Worm (Caenorhabditis elegans) whole organism, L3 larva: ENCODE data around the gene pals-22.
"Not testable (repeated sequence)": the region's sequence is repeated elsewhere in the genome, so short reads cannot be mapped to it uniquely, and the experiment has no call there.

Source experiments
- R02D3.7 ChIP-seq: fragments of 150-350 bp; optimal IDR thresholded peaks from 2 replicates; lab custom pipeline; 2014; ENCODE audit warnings: missing biosample characterization, missing genetic modification characterization
- ZK546.5 ChIP-seq: sonication (generic microtip); optimal IDR thresholded peaks from 2 replicates; lab custom pipeline; 2017; ENCODE audit warnings: missing biosample characterization, missing genetic modification characterization
- ama-1 ChIP-seq: fragments of 150-350 bp; optimal IDR thresholded peaks from 2 replicates; lab custom pipeline; 2018
- ceh-16 ChIP-seq: sonication (generic microtip); optimal IDR thresholded peaks from 2 replicates; lab custom pipeline; 2017; ENCODE audit warnings: missing biosample characterization, missing genetic modification characterization
- ceh-28 ChIP-seq: fragments of 150-350 bp; optimal IDR thresholded peaks from 2 replicates; lab custom pipeline; 2014; ENCODE audit warnings: missing biosample characterization, missing genetic modification reagents, missing genetic modification characterization
- ceh-82 ChIP-seq: fragments of 150-350 bp; optimal IDR thresholded peaks from 2 replicates; lab custom pipeline; 2014; ENCODE audit warnings: missing biosample characterization, missing genetic modification characterization
- ceh-9 ChIP-seq: sonication (generic microtip); optimal IDR thresholded peaks from 2 replicates; lab custom pipeline; 2018; ENCODE audit warnings: missing biosample characterization, missing genetic modification characterization
- egl-27 ChIP-seq: sonication (generic microtip); optimal IDR thresholded peaks from 4 replicates; lab custom pipeline; 2017; ENCODE audit warnings: missing biosample characterization, missing genetic modification reagents, missing genetic modification characterization
- egl-5 ChIP-seq: fragments of 150-350 bp; optimal IDR thresholded peaks from 2 replicates; lab custom pipeline; 2017; ENCODE audit warnings: missing biosample characterization, missing genetic modification reagents, missing genetic modification characterization, inconsistent platforms
- elt-2 ChIP-seq: sonication (generic microtip); optimal IDR thresholded peaks from 2 replicates; lab custom pipeline; 2016; ENCODE audit warnings: missing genetic modification reagents, mild to moderate bottlenecking, missing genetic modification characterization, missing compliant biosample characterization
- elt-3 ChIP-seq, 3 experiments: fragments of 150-350 bp in 1 of 3; sonication (generic microtip) in 2 of 3; optimal IDR thresholded peaks; 2 replicates in 2 of 3; 4 replicates in 1 of 3; lab custom pipeline; 2014 to 2017; ENCODE audit warnings: missing biosample characterization in 3 of 3, missing genetic modification characterization in 3 of 3
- eor-1 ChIP-seq, 2 experiments: fragments of 150-350 bp; optimal IDR thresholded peaks; 2 replicates each; lab custom pipeline; 2014 to 2018; ENCODE audit warnings: missing biosample characterization in 2 of 2, missing genetic modification characterization in 2 of 2
- fkh-10 ChIP-seq: sonication (generic microtip); optimal IDR thresholded peaks from 2 replicates; lab custom pipeline; 2017; ENCODE audit warnings: missing biosample characterization, missing genetic modification reagents, missing genetic modification characterization
- fkh-2 ChIP-seq: fragments of 150-350 bp; optimal IDR thresholded peaks from 2 replicates; lab custom pipeline; 2014; ENCODE audit warnings: missing biosample characterization, missing genetic modification reagents, missing genetic modification characterization
- fos-1 ChIP-seq: fragments of 150-350 bp; optimal IDR thresholded peaks from 2 replicates; lab custom pipeline; 2014; ENCODE audit warnings: missing biosample characterization, missing genetic modification characterization
- hmg-11 ChIP-seq: sonication (generic microtip); optimal IDR thresholded peaks from 2 replicates; lab custom pipeline; 2016; ENCODE audit warnings: missing genetic modification characterization, missing compliant biosample characterization
- jun-1 ChIP-seq: fragments of 150-350 bp; optimal IDR thresholded peaks from 2 replicates; lab custom pipeline; 2014; ENCODE audit warnings: missing biosample characterization, missing genetic modification reagents, missing genetic modification characterization
- lin-15B ChIP-seq: fragments of 150-350 bp; optimal IDR thresholded peaks from 2 replicates; lab custom pipeline; 2014; ENCODE audit warnings: missing biosample characterization, missing genetic modification characterization
- lsy-12 ChIP-seq: sonication (generic microtip); optimal IDR thresholded peaks from 2 replicates; lab custom pipeline; 2016; ENCODE audit warnings: mild to moderate bottlenecking, missing genetic modification characterization, missing compliant biosample characterization
- mdl-1 ChIP-seq: fragments of 150-350 bp; optimal IDR thresholded peaks from 2 replicates; lab custom pipeline; 2014; ENCODE audit warnings: missing biosample characterization, missing genetic modification characterization
- mml-1 ChIP-seq: fragments of 150-350 bp; sonication (generic microtip); optimal IDR thresholded peaks from 3 replicates; lab custom pipeline; 2014; ENCODE audit warnings: missing biosample characterization, missing genetic modification characterization
- nfya-1 ChIP-seq: sonication (generic microtip); optimal IDR thresholded peaks from 2 replicates; lab custom pipeline; 2017; ENCODE audit warnings: missing genetic modification characterization, mild to moderate bottlenecking, missing compliant biosample characterization, antibody characterized with exemption, moderate library complexity; ENCODE audit not compliant: insufficient read depth
- nhr-11 ChIP-seq: fragments of 150-350 bp; optimal IDR thresholded peaks from 2 replicates; lab custom pipeline; 2014; ENCODE audit warnings: missing biosample characterization, missing genetic modification characterization
- nhr-23 ChIP-seq: fragments of 150-350 bp; optimal IDR thresholded peaks from 2 replicates; lab custom pipeline; 2014; ENCODE audit warnings: missing biosample characterization, missing genetic modification reagents, missing genetic modification characterization
- nhr-237 ChIP-seq: fragments of 150-350 bp; optimal IDR thresholded peaks from 2 replicates; lab custom pipeline; 2014; ENCODE audit warnings: missing biosample characterization, missing genetic modification characterization
- nhr-25 ChIP-seq: sonication (generic microtip); optimal IDR thresholded peaks from 2 replicates; lab custom pipeline; 2017; ENCODE audit warnings: missing biosample characterization, missing genetic modification characterization
- nhr-77 ChIP-seq: fragments of 150-350 bp; optimal IDR thresholded peaks from 2 replicates; lab custom pipeline; 2014; ENCODE audit warnings: missing biosample characterization, missing genetic modification characterization
- pha-4 ChIP-seq: fragments of 150-350 bp; optimal IDR thresholded peaks from 2 replicates; lab custom pipeline; 2014; ENCODE audit warnings: missing biosample characterization, missing genetic modification reagents, missing genetic modification characterization
- pqm-1 ChIP-seq: fragments of 150-350 bp; optimal IDR thresholded peaks from 2 replicates; lab custom pipeline; 2017; ENCODE audit warnings: missing biosample characterization, missing genetic modification characterization, inconsistent platforms
- skn-1 ChIP-seq: fragments of 150-350 bp; optimal IDR thresholded peaks from 2 replicates; lab custom pipeline; 2014; ENCODE audit warnings: missing biosample characterization, missing genetic modification characterization
- snpc-4 ChIP-seq: fragments of 150-350 bp; optimal IDR thresholded peaks from 2 replicates; lab custom pipeline; 2014; ENCODE audit warnings: missing biosample characterization, missing genetic modification characterization
- tbx-2 ChIP-seq: sonication (generic microtip); optimal IDR thresholded peaks from 2 replicates; lab custom pipeline; 2016; ENCODE audit warnings: mild to moderate bottlenecking, missing genetic modification characterization, missing compliant biosample characterization
- unc-62 ChIP-seq: fragments of 150-350 bp; sonication (generic microtip); optimal IDR thresholded peaks from 4 replicates; lab custom pipeline; 2014; ENCODE audit warnings: missing biosample characterization, missing genetic modification reagents, missing genetic modification characterization
- ztf-11 ChIP-seq: fragments of 150-350 bp; optimal IDR thresholded peaks from 2 replicates; lab custom pipeline; 2014; ENCODE audit warnings: missing biosample characterization, missing genetic modification characterization

The pals-22 gene

ce11 chrIII:92247-92646 is 40.0 kb upstream of the pals-22 start:
- TF ChIP-seq egl-27 (tag; lab: Kevin White, UChicago) (no peak), eor-1 (tag; optimal IDR thresholded peaks at IDR 0.05; lab: Kevin White, UChicago) (no peak), ceh-16 (tag; lab: Kevin White, UChicago) (no peak), mml-1 (tag; lab: Kevin White, UChicago) (no peak), ama-1 (lab: Kevin White, UChicago) (no peak), elt-2 (no peak), fkh-2 (tag; lab: Kevin White, UChicago) (no peak), R02D3.7 (no peak), nhr-237 (tag; lab: Kevin White, UChicago) (no peak), ceh-28 (no peak), lsy-12 (tag; lab: Kevin White, UChicago) (no peak), skn-1 (tag; lab: Kevin White, UChicago) (no peak)

ce11 chrIII:94759-95330 is 37.4 kb upstream of the pals-22 start, which contains the start of gene pat-4:
pat-4 (minus strand) TSS chrIII:94809.
- no peak for TF ChIP-seq pqm-1 (tag; lab: Kevin White, UChicago)
- TF ChIP-seq ZK546.5 (tag; lab: Kevin White, UChicago) = no peak
- no peak for TF ChIP-seq lin-15B
- TF ChIP-seq nfya-1 (tag; lab: Kevin White, UChicago) = peak; percentile 33
- peak; percentile 1 for TF ChIP-seq nhr-23 (tag; lab: Kevin White, UChicago)
- peak; percentile 77 for TF ChIP-seq hmg-11
- peak; percentile 1 for TF ChIP-seq elt-2
- peak; percentile 77 for TF ChIP-seq pha-4 (tag; lab: Kevin White, UChicago)
- TF ChIP-seq fos-1 = no peak
- no peak for TF ChIP-seq ceh-82 (tag; lab: Kevin White, UChicago)
- no peak for TF ChIP-seq unc-62 (GFP tag; lab: Kevin White, UChicago)

- no peak for TF ChIP-seq snpc-4
- TF ChIP-seq nhr-23 (tag; lab: Kevin White, UChicago) = no peak
- peak; percentile 13 for TF ChIP-seq R02D3.7
- TF ChIP-seq tbx-2 (tag; lab: Kevin White, UChicago) = no peak
- no peak for TF ChIP-seq elt-3 (tag; optimal IDR thresholded peaks at IDR 0.05; lab: Kevin White, UChicago)
- TF ChIP-seq mdl-1 (tag; lab: Kevin White, UChicago) = no peak
- no peak for TF ChIP-seq ztf-11 (tag; lab: Kevin White, UChicago)
- TF ChIP-seq pha-4 (tag; lab: Kevin White, UChicago) = no peak
- no peak for TF ChIP-seq ceh-9
- no peak for TF ChIP-seq eor-1 (tag; optimal IDR thresholded peaks at IDR 0.05; lab: Kevin White, UChicago)
- TF ChIP-seq elt-2 = peak; percentile 12
- TF ChIP-seq ceh-28 = peak; percentile 58
- no peak for TF ChIP-seq ceh-16 (tag; lab: Kevin White, UChicago)
- TF ChIP-seq skn-1 (tag; lab: Kevin White, UChicago) = no peak
- no peak for TF ChIP-seq nhr-77
- peak; percentile 46 for TF ChIP-seq nfya-1 (tag; lab: Kevin White, UChicago)
- TF ChIP-seq, all 47 proteins: peak for 4
These were observed 36.0 kb upstream of the pals-22 start for ce11 chrIII:96196-96595.

ce11 chrIII:97018-97417 is 35.2 kb upstream of the pals-22 start, which contains the start of gene C29F9.8:
C29F9.8 (minus strand) TSS chrIII:97118.
- not testable (repeated sequence) for TF ChIP-seq egl-5; nhr-25; jun-1 (tag; lab: Kevin White, UChicago)

- not testable (repeated sequence) for TF ChIP-seq nhr-11; ceh-82 (tag; lab: Kevin White, UChicago); fkh-10 (GFP tag; lab: Kevin White, UChicago)
These were observed 33.4 kb upstream of the pals-22 start, which contains the start of gene C29F9.9 for ce11 chrIII:98822-99221. C29F9.9 (minus strand) TSS chrIII:98922.
